Worm (Caenorhabditis elegans): Measurements from ENCODE around the gene C34C12.1.

DNA sequence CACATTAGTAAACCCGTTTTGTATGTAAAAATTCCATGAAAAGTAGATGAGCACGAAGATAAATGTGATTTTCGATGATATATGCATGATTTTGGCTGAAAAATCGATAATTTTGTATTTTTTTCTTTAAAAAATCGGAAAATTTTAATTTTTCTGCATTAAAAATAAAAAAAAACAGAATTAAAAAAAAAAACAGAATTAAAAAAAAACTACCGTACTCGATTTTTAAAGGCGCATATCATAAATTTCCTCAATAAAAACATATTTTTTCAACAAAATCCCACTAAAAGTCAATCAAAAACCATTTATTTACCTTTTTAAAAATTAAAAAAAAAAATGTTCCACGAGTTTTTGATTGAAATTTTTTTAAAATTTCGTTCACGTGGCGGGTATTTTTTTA lies 39.0 kb downstream of the C34C12.1 start, which contains the start of gene gly-14:
- no peak for TF ChIP-seq elt-2 (tag; optimal IDR thresholded peaks at IDR 0.05)
- TF ChIP-seq dve-1 (tag; optimal IDR thresholded peaks at IDR 0.05): no peak
- no peak for TF ChIP-seq pag-3 (tag; optimal IDR thresholded peaks at IDR 0.05; ENCODE audit: borderline replicate concordance)
- TF ChIP-seq hlh-13 (GFP tag; optimal IDR thresholded peaks at IDR 0.05): no peak
- TF ChIP-seq che-1 (tag; optimal IDR thresholded peaks at IDR 0.05): no peak
- TF ChIP-seq ceh-48 (tag; optimal IDR thresholded peaks at IDR 0.05): no peak

Measured in whole organism, late embryonic.